Fruit fly (Drosophila melanogaster) whole organism, pupa: Measurements from ENCODE around the gene CG32683.

ENCODE experiments used
- CG4496 ChIP-seq: fragments of 200-800 bp; sonication (Bioruptor generic); IDR thresholded peaks from 3 replicates; pipeline ENCODE4 v1.3.6; 2022; ENCODE audit warnings: missing biosample characterization, missing genetic modification characterization
- CG8159 ChIP-seq: fragments of 200-800 bp; sonication (Bioruptor generic); optimal IDR thresholded peaks from 3 replicates; lab custom pipeline; 2018; ENCODE audit warnings: missing biosample characterization, mild to moderate bottlenecking, missing genetic modification characterization, moderate library complexity
- CG8301 ChIP-seq: fragments of 200-800 bp; sonication (Bioruptor generic); optimal IDR thresholded peaks from 2 replicates; lab custom pipeline; 2018; ENCODE audit warnings: missing biosample characterization, mild to moderate bottlenecking, missing genetic modification characterization
- D1 ChIP-seq: fragments of 200-800 bp; sonication (Bioruptor generic); optimal IDR thresholded peaks from 2 replicates; lab custom pipeline; 2018; ENCODE audit warnings: missing biosample characterization, mild to moderate bottlenecking, missing genetic modification characterization, moderate library complexity

DNA sequence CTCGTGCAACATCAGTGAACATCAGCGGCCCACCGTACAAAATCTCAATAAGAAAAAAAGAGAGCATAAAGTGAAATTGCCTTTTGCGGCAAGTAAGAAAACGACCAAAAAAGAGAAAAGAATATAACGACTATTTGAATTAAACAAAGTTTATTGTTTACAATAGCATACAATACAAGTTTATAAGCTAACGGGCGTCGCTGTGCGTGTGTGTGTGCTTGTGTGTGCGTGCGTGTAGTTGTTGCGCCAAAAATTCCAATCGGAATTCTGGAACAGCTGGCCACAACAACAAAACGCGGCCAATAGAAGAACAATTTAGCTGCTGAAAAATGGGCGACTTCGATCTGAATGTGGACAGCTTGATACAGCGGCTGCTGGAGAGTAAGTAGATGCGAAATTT is 68.5 kb downstream of the CG32683 start:
- no peak for TF ChIP-seq CG8301
- TF ChIP-seq CG8159 (tag; lab: Kevin White, UChicago) = no peak
- TF ChIP-seq D1 (tag; lab: Kevin White, UChicago) = no peak
- no peak for TF ChIP-seq CG4496 (GFP tag; lab: Robert Waterston, UW)
